Fruit fly (Drosophila melanogaster) ovary, adult (tissue): ENCODE results near the gene SKIP.

Experiments
- CG17801 ChIP-seq: fragments of 200-800 bp; optimal IDR thresholded peaks from 2 replicates; lab custom pipeline; 2019; ENCODE audit warnings: missing biosample characterization, mild to moderate bottlenecking, missing genetic modification characterization, moderate library complexity; ENCODE audit not compliant: partially characterized antibody

Gene SKIP

DNA sequence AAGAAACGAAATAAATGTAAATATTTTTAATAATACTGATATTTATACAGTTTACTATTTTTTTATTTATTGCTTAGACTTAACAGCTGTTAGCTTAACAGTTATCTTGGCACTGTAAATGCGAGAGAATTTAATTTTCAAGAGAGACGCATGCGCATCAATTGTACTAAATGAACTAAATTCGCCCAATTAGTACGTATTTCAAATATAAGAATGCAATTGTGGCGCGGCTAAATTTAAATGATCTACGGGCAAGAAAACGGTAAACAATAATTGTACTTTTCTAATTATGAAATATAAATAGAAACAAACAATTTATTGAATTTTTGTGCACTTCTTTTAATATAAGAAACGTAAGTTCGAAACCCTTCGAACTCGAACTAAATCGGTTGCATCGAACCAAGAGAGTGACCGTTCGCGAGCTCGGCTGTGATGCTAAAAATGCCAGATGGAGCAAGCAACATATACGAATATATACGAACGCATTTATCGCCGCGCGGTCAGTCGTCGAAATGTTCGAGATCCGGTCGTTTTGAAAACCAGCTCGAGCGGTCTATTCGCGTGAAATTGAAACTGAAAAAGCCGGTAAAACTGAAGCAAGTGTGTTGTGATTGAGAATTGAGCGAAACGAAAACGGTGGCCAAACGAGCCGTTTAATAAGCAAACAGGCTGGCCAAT is at the start of gene SKIP:
SKIP (plus strand) TSS at position 494 of the 678 bp plus-strand sequence.
- TF ChIP-seq CG17801 (GFP tag; lab: Kevin White, UChicago) = no peak

DNA sequence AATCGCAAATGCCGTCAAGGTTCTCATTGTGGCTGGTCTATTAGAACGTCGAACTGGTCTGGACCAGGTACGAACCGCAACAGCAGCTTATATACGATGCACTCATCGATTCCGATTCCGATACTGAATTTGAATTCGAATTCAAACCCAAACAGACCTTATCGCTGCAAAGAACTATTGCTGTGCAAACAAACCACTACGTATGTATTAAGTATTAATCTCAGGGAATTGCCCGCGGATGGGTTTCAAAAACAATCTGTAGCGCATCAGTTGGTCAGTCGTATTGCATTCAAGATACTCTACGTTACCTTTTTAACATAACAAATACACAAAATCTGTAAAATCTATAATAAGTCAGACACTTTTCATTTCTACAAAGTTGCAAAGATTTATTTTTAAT is 47.3 kb upstream of the SKIP start, which contains the start of gene BomT3:
BomT3 (minus strand) TSS at position 101 of the 400 bp plus-strand sequence.
- no peak for TF ChIP-seq CG17801 (GFP tag; lab: Kevin White, UChicago)

DNA sequence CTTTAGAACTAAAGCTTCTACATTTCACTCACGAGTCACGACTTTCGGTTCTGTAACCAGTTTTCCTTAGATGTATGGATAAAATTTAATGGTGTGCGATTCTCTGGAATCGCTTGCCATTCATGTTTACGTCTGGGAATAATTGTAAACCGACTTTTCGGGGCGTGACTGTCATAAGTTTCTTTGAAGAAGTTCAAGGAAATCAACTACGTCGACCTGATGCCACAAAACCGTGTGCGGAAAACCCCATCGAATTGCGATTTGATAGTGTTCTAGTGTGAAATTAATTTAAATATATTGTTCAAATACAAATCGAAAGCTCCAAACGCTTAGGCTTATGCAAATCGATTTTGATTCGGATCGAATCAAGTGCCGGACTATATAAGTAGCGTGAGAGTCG is 46.9 kb upstream of the SKIP start, which contains the start of gene BomBc3:
BomBc3 (plus strand) TSS at position 301 of the 400 bp plus-strand sequence.
- TF ChIP-seq CG17801 (GFP tag; lab: Kevin White, UChicago) = no peak

DNA sequence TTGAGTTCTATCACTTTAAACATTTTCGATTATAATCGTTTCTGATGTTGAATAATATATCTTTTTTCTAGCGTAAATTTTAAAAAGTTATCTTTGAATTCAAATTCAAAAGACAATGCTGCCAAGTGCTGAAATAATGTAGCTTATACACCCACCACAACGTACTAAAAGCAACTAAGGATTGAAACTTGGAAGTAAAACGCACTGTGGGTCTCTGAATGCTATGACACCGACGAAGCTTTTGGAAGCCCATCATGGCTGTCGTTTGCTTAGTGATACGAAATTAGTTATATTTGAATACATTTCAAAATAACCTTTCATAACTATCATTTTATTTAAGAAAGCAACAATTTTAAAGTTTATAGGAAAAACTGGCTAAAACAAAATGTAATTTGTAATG is 39.7 kb upstream of the SKIP start:
- TF ChIP-seq CG17801 (GFP tag; lab: Kevin White, UChicago) = no peak

DNA sequence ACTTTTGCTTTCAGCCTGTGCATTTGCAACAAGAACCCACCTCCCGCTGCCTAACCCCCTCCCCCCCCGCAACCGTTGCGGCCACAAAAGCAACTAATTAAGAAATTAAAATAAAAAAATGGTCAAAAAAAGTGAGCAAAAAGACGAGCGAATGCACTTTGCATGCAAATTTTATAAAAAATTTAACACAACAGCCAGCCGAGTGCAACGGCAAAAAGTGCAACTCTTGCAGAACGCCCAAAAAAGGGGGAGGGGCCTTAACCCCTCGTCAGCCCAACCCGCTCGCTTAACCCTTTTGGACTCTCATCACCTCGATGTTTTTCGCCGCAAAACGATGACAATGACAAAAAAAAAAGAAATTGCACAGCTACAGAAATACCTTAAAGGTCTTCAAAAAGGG is 36.7 kb upstream of the SKIP start:
- peak; percentile 58 for TF ChIP-seq CG17801 (GFP tag; lab: Kevin White, UChicago)

DNA sequence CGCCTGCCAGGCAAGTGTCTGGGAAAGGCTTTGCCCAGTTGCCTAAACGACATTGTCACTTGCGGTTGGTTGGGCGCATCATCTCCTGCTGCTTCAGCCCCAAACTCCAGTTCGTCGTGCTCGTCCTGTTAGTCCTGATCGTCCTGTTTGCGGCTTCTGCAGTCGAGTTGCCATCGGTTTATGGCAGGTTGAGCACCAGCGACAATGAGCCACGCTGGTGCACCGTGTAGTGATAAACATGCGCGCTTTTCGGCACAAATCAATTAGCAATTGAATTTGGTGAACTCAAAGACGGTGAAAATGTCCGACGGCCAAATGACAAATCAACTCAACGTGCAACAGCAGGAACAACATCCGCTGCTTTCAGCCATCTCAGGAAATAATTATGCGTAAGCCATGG is 30.5 kb upstream of the SKIP start, which contains the start of gene CG13407:
CG13407 (plus strand) TSS at position 301 of the 400 bp plus-strand sequence.
- TF ChIP-seq CG17801 (GFP tag; lab: Kevin White, UChicago) = no peak

DNA sequence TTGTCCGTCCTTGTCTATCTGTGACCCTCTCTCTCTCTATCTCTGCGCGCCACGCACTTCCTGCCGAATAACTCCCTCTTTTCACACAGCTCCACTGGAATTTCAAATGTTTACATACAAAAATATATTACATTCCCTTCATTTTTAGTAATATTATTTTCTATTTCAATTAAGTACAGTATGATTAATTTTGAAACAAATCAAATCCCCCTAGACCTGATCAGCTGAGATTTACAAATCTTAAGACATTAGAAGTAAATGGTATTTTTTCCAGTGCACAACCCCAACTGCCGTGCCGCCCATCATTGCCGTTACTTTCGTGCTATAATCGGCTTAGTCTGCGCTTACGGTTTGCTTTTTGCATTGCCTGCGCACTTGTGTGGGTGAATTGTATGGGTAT is 25.3 kb upstream of the SKIP start:
- no peak for TF ChIP-seq CG17801 (GFP tag; lab: Kevin White, UChicago)

DNA sequence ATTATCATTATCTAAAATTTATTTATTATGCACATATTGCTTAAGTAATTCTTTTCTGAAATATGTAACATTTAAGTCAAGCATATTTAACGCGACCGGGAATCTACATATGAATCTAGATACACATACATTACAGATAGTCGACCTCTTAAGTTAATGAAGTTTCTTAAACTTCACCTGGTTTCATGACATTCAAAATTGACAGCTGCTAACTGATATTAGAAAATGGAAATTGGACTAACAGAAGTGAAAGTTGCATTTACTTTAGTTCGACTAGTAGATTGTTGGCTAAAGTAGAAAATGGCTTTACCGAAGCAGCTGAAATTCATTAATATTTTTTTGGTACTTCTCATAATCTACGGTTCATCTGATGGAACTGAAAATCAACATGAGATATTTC is 20.5 kb upstream of the SKIP start, which contains the start of gene Ir94a:
Ir94a (plus strand) TSS at position 301 of the 400 bp plus-strand sequence.
- TF ChIP-seq CG17801 (GFP tag; lab: Kevin White, UChicago) = no peak

DNA sequence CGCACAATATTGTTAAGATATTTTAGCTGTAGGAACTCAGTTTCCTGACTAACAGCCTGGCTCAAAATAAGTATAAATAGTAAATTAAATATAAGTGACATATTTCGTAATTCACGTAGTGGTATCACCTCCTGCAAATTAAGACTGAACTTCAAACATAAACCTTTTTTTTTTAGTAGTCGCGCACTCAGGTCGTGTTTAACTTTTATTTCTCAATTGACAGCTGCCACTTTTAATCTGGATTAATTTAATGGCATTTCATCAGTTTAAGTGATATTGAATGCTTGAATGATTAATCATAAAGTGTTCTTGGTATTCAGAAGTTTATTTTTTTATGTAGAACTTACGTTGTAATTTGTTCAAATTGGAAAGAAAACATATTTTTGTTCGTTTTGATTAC is 16.5 kb upstream of the SKIP start, which contains the start of gene Ir94b:
Ir94b (minus strand) TSS at position 101 of the 400 bp plus-strand sequence.
- no peak for TF ChIP-seq CG17801 (GFP tag; lab: Kevin White, UChicago)

DNA sequence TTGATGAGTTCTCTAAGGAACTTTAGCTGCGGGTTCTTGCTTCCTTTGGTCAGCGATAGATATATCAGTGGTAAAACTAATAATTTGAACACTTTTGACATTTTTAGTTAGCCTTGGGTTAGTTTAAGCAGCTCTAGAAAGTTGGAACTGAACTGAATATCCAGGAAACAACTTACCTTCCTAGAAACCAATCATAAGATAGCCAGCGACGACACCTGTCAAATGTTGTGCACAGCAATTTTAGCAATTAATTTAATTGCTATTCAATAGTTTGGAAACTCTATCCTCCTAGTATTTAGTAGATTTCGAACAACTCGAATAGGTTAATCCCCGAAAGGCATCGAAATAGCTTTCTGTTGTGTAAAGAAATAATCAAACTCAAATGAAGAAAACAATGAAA is 14.3 kb upstream of the SKIP start, which contains the start of gene Ir94c:
Ir94c (minus strand) TSS at position 101 of the 400 bp plus-strand sequence.
- TF ChIP-seq CG17801 (GFP tag; lab: Kevin White, UChicago) = no peak

DNA sequence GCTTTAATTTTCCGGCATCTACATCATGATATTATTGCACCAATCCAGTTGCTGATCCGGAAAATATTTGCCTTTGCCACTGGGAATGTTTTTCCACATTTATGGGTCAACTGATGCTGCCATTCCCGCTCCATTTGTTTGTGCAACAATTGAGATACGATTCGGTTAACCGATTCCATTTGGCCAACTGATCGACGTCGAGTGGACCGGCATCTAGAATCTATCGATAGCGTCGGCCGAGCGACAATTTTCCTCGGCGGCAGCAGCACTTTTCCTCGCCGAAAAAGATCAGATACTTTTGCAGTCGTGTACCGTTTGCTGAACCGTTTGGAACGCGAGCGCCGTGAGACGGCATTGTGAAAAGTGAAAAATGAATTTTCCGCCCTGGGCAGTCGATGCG is 13.9 kb upstream of the SKIP start, which contains the start of gene CG42390:
CG42390 (plus strand) TSS at position 301 of the 400 bp plus-strand sequence.
- TF ChIP-seq CG17801 (GFP tag; lab: Kevin White, UChicago) = no peak

DNA sequence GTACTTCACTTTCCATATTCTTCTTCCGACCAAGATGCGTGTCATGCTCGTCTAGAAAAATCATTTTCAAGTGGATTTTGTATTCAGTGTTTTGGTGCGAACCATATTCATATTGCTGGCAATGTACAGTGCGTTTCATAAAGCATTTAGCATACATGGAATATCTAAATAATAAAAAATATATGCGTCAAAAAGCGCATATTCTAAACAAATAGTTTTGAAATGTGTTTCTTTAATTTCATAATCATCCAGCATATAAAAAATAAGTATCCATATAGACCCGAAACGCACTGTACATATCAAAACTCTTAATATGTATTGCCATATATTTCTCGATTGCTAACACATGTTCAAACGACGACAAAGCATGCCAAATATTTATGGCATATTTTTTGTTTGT is 12.4 kb upstream of the SKIP start:
- TF ChIP-seq CG17801 (GFP tag; lab: Kevin White, UChicago) = no peak

DNA sequence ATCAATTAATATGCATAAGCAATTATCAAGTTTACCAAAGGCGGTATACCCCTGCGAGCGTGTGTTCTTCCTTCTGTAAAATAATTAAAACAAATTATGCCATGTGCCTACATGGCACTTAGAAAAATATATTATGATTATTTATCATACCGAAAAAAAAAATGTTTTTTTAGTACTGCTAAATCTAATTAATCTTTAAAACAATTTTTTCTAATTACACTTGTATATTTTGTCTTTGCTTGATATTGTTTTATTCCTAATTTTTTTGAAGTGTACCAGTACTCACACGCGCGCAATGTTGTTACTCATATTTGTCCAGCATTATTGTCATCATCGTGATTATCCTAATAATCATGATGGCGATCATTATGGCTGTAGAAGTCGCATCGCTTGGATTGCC is 10.3 kb upstream of the SKIP start:
- no peak for TF ChIP-seq CG17801 (GFP tag; lab: Kevin White, UChicago)

DNA sequence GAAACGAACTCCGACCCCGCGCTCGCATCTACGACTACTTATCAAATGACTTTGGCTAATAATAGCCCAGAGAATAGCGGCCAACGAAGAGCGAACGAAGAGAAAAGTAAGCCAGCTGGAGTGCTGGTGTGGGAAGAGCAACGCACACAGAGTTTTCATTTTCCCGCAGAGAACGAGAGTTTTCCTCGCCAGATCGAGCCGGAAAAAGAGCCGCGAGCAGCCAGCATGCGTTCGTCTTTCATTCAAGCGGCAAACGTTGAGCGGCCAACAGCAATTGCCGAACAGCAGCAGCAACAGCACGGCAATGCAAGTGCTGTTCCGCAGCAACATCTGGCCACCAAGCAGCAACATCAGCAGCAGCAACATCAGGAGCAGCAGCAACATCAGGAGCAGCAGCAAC is 8.8 kb upstream of the SKIP start:
- no peak for TF ChIP-seq CG17801 (GFP tag; lab: Kevin White, UChicago)

DNA sequence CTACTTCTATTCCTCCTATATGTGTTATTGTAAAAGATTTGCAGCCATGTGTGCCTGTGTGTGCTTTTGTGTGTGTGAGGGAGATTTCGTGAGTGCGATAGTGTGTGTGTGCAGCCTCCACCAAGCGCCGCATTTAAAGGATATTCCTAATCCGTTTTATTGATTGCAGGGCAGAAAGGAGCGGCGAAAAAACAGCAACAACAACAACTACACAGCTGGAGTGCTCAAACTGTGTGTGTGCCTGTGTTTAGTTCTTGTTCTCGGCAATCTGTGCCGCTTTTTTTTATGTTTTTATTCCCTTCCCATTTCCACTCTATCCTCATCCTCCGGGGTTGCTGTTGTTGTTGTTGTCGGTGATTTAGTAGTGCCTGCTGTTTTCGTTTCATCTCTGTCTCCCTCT is 832 bp downstream of the SKIP start:
- no peak for TF ChIP-seq CG17801 (GFP tag; lab: Kevin White, UChicago)

DNA sequence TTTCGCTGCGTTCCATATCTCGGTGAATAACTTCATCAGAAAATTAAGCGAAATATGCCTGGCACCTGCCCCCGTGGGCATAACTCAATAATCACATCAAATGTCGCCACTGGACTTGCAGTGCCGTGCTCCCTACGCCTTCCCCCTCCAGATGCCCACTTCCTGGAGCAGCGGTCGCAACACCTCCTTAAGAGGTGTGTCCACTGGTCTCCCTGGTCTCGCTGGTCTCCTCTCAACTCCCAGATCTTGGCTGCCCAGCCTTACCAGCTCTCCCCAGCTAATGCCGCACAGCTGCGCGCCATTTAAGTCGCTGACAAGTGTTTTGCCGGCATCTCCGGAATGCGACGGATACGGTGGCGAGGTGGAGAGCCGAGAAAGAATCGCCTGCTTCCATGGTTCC is 1.9 kb downstream of the SKIP start:
- no peak for TF ChIP-seq CG17801 (GFP tag; lab: Kevin White, UChicago)
